Worm (Caenorhabditis elegans): ENCODE results near the gene cls-2.
A peak's percentile ranks its signal among the peaks of the same experiment; 100 is the strongest.

The cls-2 gene

ce11 chrIII:9051119-9051597 is 3.7 kb upstream of the cls-2 start (continued):
- TF ChIP-seq B0336.3 (GFP tag; IDR thresholded peaks at IDR 0.05): peak; percentile 63; the same call in 1 of the 2 replicates
- no peak for TF ChIP-seq B0035.1 (tag; optimal IDR thresholded peaks at IDR 0.05)
- no peak; the same call in 1 of the 2 replicates for TF ChIP-seq ceh-100 (GFP tag; IDR thresholded peaks at IDR 0.05)
- peak; percentile 76 for TF ChIP-seq tlf-1 (GFP tag; optimal IDR thresholded peaks at IDR 0.05)
- TF ChIP-seq snpc-1.1 (tag; optimal IDR thresholded peaks at IDR 0.05; ENCODE audit: insufficient read depth): no peak
- peak; percentile 70 for TF ChIP-seq chd-7 (tag; optimal IDR thresholded peaks at IDR 0.05)
- peak; percentile 33 for TF ChIP-seq B0261.1 (tag; optimal IDR thresholded peaks at IDR 0.05)
- TF ChIP-seq egl-44 (GFP tag; IDR thresholded peaks at IDR 0.05): peak; percentile 45; the same call in 1 of the 2 replicates
- TF ChIP-seq nhr-80 (tag; optimal IDR thresholded peaks at IDR 0.05): peak; percentile 84
- TF ChIP-seq madf-10 (tag; optimal IDR thresholded peaks at IDR 0.05): peak; percentile 70
- TF ChIP-seq C06A6.2 (GFP tag; conservative IDR thresholded peaks at IDR 0.05): peak; percentile 41; the same call in 1 of the 2 replicates
- peak; percentile 6 for TF ChIP-seq pha-4 (tag; optimal IDR thresholded peaks at IDR 0.05)
- no peak for TF ChIP-seq nfya-1 (tag; optimal IDR thresholded peaks at IDR 0.05; ENCODE audit: borderline replicate concordance, insufficient read depth)
- TF ChIP-seq snpc-3.4 (tag; optimal IDR thresholded peaks at IDR 0.05): no peak
- TF ChIP-seq atf-7 (tag; optimal IDR thresholded peaks at IDR 0.05): peak; percentile 75
- TF ChIP-seq repo-1 (tag; optimal IDR thresholded peaks at IDR 0.05): peak; percentile 80

DNA sequence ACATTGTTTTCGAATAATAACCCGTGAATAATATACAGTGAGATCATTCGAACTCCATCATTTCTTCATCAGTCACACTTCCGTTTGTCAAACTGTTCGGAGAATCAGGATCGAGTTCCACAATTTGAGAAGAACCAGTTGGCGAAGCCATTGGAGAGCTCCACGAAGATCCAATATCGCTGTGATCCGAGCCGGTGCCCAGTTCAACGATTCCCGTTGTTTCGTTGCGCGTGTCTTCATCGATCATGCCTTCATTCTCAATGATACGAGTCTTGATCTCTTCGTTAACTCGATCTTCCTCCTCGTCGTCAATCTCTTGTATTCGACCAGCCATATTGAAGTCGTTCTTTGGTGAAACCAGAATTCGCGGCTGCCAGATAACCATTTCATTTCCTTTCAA is 3.1 kb upstream of the cls-2 start:
- TF ChIP-seq nfya-2 (GFP tag; IDR thresholded peaks at IDR 0.05): no peak
- peak; percentile 35 for TF ChIP-seq ama-1 (optimal IDR thresholded peaks at IDR 0.05)
- TF ChIP-seq ama-1 (GFP tag; optimal IDR thresholded peaks at IDR 0.05): no peak
- TF ChIP-seq zfh-2 (GFP tag; conservative IDR thresholded peaks at IDR 0.05): peak; percentile 50; the same call in 1 of the 2 replicates
- TF ChIP-seq mes-4 (tag; optimal IDR thresholded peaks at IDR 0.05): peak; percentile 3
- no peak for TF ChIP-seq hlh-26 (GFP tag; conservative IDR thresholded peaks at IDR 0.05)

- TF ChIP-seq nhr-120 (GFP tag; IDR thresholded peaks at IDR 0.05) (no peak), D2030.7 (GFP tag; IDR thresholded peaks at IDR 0.05) (no peak), ztf-28 (GFP tag; IDR thresholded peaks at IDR 0.05) (no peak), tbx-9 (tag; optimal IDR thresholded peaks at IDR 0.05; ENCODE audit: borderline replicate concordance) (no peak), F52B5.7 (tag; optimal IDR thresholded peaks at IDR 0.05) (peak; percentile 15), Y67H2A.10 (GFP tag; conservative IDR thresholded peaks at IDR 0.05) (no peak), pbrm-1 (GFP tag; IDR thresholded peaks at IDR 0.05) (peak; percentile 70; the same call in 1 of the 2 replicates), nfya-2 (GFP tag; IDR thresholded peaks at IDR 0.05) (0 out of 2 replicates have a peak, but pooled peaks have one; percentile 44), hlh-12 (tag; optimal IDR thresholded peaks at IDR 0.05) (no peak), ama-1 (optimal IDR thresholded peaks at IDR 0.05) (peak; percentile 80), ama-1 (GFP tag; optimal IDR thresholded peaks at IDR 0.05) (no peak), snpc-1.1 (tag; optimal IDR thresholded peaks at IDR 0.05; ENCODE audit: insufficient read depth) (no peak), F57A8.1 (GFP tag; optimal IDR thresholded peaks at IDR 0.05) (no peak), nhr-27 (tag; optimal IDR thresholded peaks at IDR 0.05) (no peak), lin-54 (GFP tag; optimal IDR thresholded peaks at IDR 0.05) (peak; percentile 49), die-1 (tag; optimal IDR thresholded peaks at IDR 0.05) (peak; percentile 31), F49E8.2 (tag; optimal IDR thresholded peaks at IDR 0.05; ENCODE audit: insufficient read depth) (no peak), attf-5 (GFP tag; optimal IDR thresholded peaks at IDR 0.05) (peak; percentile 68), F55B11.4 (tag; optimal IDR thresholded peaks at IDR 0.05; ENCODE audit: borderline replicate concordance, insufficient read depth) (no peak), K12H6.12 (tag; optimal IDR thresholded peaks at IDR 0.05) (peak; percentile 29), ceh-79 (tag; optimal IDR thresholded peaks at IDR 0.05) (peak; percentile 38), sdz-38 (tag; optimal IDR thresholded peaks at IDR 0.05) (no peak), attf-6 (GFP tag; IDR thresholded peaks at IDR 0.05) (no peak), nfya-1 (tag; optimal IDR thresholded peaks at IDR 0.05; ENCODE audit: borderline replicate concordance, insufficient read depth) (no peak), madf-3 (GFP tag; IDR thresholded peaks at IDR 0.05) (no peak; the same call in 1 of the 2 replicates), T07F8.4 (tag; optimal IDR thresholded peaks at IDR 0.05) (no peak), F37B4.10 (GFP tag; IDR thresholded peaks at IDR 0.05) (no peak), Y53G8AR.9 (GFP tag; conservative IDR thresholded peaks at IDR 0.05) (no peak)
Measured at ce11 chrIII:9052371-9052978, 2.4 kb upstream of the cls-2 start.
